Worm (Caenorhabditis elegans): Measurements from ENCODE around the gene cpsf-3.

The cpsf-3 gene

ce11 chrIV:13297746-13298145 is 15.1 kb upstream of the cpsf-3 start, which contains the start of the genes Y67H2A.2 and micu-1 (continued):
- TF ChIP-seq dox-1 (GFP tag; IDR thresholded peaks at IDR 0.05) (peak; percentile 47), madf-3 (GFP tag; IDR thresholded peaks at IDR 0.05) (0 out of 2 replicates have a peak, but pooled peaks have one; percentile 32), dpl-1 (GFP tag; optimal IDR thresholded peaks at IDR 0.05) (no peak), madf-6 (GFP tag; IDR thresholded peaks at IDR 0.05) (peak; percentile 40), attf-6 (GFP tag; IDR thresholded peaks at IDR 0.05) (0 out of 2 replicates have a peak, but pooled peaks have one; percentile 40), ceh-79 (tag; optimal IDR thresholded peaks at IDR 0.05) (no peak), repo-1 (tag; optimal IDR thresholded peaks at IDR 0.05) (no peak), tbp1 (GFP tag; optimal IDR thresholded peaks at IDR 0.05) (peak; percentile 36), lin-54 (GFP tag; optimal IDR thresholded peaks at IDR 0.05) (peak; percentile 40), lin-35 (GFP tag; optimal IDR thresholded peaks at IDR 0.05) (peak in 1 of 3 experiments; percentile 34), snpc-4 (GFP tag; optimal IDR thresholded peaks at IDR 0.05) (no peak), snpc-4 (tag; optimal IDR thresholded peaks at IDR 0.05) (peak in 2 of 4 experiments; percentile 30 to 59)

- TF ChIP-seq F49E8.2 (tag; optimal IDR thresholded peaks at IDR 0.05; ENCODE audit: insufficient read depth) (peak; percentile 54), ztf-26 (tag; optimal IDR thresholded peaks at IDR 0.05) (no peak), let-526 (GFP tag; IDR thresholded peaks at IDR 0.05) (no peak), rpc-1 (optimal IDR thresholded peaks at IDR 0.05) (no peak), rpc-1 (tag; optimal IDR thresholded peaks at IDR 0.05) (no peak), efl-1 (GFP tag; optimal IDR thresholded peaks at IDR 0.05) (no peak), ceh-91 (GFP tag; IDR thresholded peaks at IDR 0.05) (0 out of 2 replicates have a peak, but pooled peaks have one; percentile 24), snpc-4 (GFP tag; optimal IDR thresholded peaks at IDR 0.05) (no peak), snpc-4 (tag; optimal IDR thresholded peaks at IDR 0.05) (peak in 1 of 4 experiments; percentile 43), Y67H2A.10 (GFP tag; conservative IDR thresholded peaks at IDR 0.05) (no peak), ztf-6 (GFP tag; IDR thresholded peaks at IDR 0.05) (no peak), dox-1 (GFP tag; IDR thresholded peaks at IDR 0.05) (no peak), xnd-1 (tag; optimal IDR thresholded peaks at IDR 0.05) (peak; percentile 20), F33H1.4 (GFP tag; IDR thresholded peaks at IDR 0.05) (peak; percentile 77), K12H6.12 (tag; optimal IDR thresholded peaks at IDR 0.05) (no peak), nfyb-1 (GFP tag; IDR thresholded peaks at IDR 0.05) (no peak), sea-2 (GFP tag; IDR thresholded peaks at IDR 0.05) (no peak), zfh-2 (GFP tag; conservative IDR thresholded peaks at IDR 0.05) (no peak), attf-5 (GFP tag; optimal IDR thresholded peaks at IDR 0.05) (no peak), madf-6 (GFP tag; IDR thresholded peaks at IDR 0.05) (peak; percentile 48; the same call in 1 of the 2 replicates), dpl-1 (GFP tag; optimal IDR thresholded peaks at IDR 0.05) (peak; percentile 4), D2030.7 (GFP tag; IDR thresholded peaks at IDR 0.05) (peak; percentile 50; the same call in 1 of the 2 replicates), madf-3 (GFP tag; IDR thresholded peaks at IDR 0.05) (no peak), lsl-1 (GFP tag; optimal IDR thresholded peaks at IDR 0.05) (peak; percentile 81)
Measured at ce11 chrIV:13290239-13290638, 7.6 kb upstream of the cpsf-3 start.

- TF ChIP-seq efl-1 (GFP tag; optimal IDR thresholded peaks at IDR 0.05) (peak; percentile 21), ztf-6 (GFP tag; IDR thresholded peaks at IDR 0.05) (no peak), ceh-79 (tag; optimal IDR thresholded peaks at IDR 0.05) (no peak), zim-3 (tag; optimal IDR thresholded peaks at IDR 0.05) (no peak), cebp-2 (GFP tag; IDR thresholded peaks at IDR 0.05) (0 out of 2 replicates have a peak, but pooled peaks have one; percentile 51), lin-35 (GFP tag; optimal IDR thresholded peaks at IDR 0.05) (no peak), akir-1 (GFP tag; optimal IDR thresholded peaks at IDR 0.05) (no peak), nhr-179 (tag; optimal IDR thresholded peaks at IDR 0.05) (no peak), attf-5 (GFP tag; optimal IDR thresholded peaks at IDR 0.05) (peak; percentile 16), zfh-2 (GFP tag; conservative IDR thresholded peaks at IDR 0.05) (no peak), mel-28 (tag; optimal IDR thresholded peaks at IDR 0.05; ENCODE audit: borderline replicate concordance) (no peak), ceh-100 (GFP tag; IDR thresholded peaks at IDR 0.05) (no peak), rpc-1 (optimal IDR thresholded peaks at IDR 0.05) (no peak), rpc-1 (tag; optimal IDR thresholded peaks at IDR 0.05) (no peak), ceh-91 (GFP tag; IDR thresholded peaks at IDR 0.05) (no peak), bed-1 (GFP tag; IDR thresholded peaks at IDR 0.05) (no peak), lsy-27 (tag; optimal IDR thresholded peaks at IDR 0.05; ENCODE audit: borderline replicate concordance, insufficient read depth) (no peak), him-1 (tag; optimal IDR thresholded peaks at IDR 0.05) (no peak)
Measured at ce11 chrIV:13289321-13289720, 6.6 kb upstream of the cpsf-3 start, which contains the start of gene Y67H2A.10. TSS of gene Y67H2A.10 (minus strand) at chrIV:13289504.
